Fruit fly (Drosophila melanogaster) whole organism, embryonic: ENCODE results near the gene Lrpprc2.
A peak's percentile ranks its signal among the peaks of the same experiment; 100 is the strongest.

ENCODE experiments used
- ATbp ChIP-seq: fragments of 200-800 bp; sonication (Bioruptor generic); optimal IDR thresholded peaks from 2 replicates; lab custom pipeline; 2017; ENCODE audit warnings: missing biosample characterization, mild to moderate bottlenecking, missing genetic modification characterization, missing genetic modification reagents
- CG10565 ChIP-seq: fragments of 200-800 bp; sonication (Bioruptor generic); optimal IDR thresholded peaks from 3 replicates; lab custom pipeline; 2016; ENCODE audit warnings: missing biosample characterization, mild to moderate bottlenecking, missing genetic modification characterization
- CG11696 ChIP-seq: fragments of 200-800 bp; sonication (Bioruptor generic); IDR thresholded peaks from 2 replicates; pipeline ENCODE4 v1.3.6; 2022; ENCODE audit warnings: missing biosample characterization, missing genetic modification characterization
- CG12104 ChIP-seq: fragments of 200-800 bp; sonication (Bioruptor generic); optimal IDR thresholded peaks from 3 replicates; lab custom pipeline; 2016; ENCODE audit warnings: missing biosample characterization, missing genetic modification characterization
- CG12219 ChIP-seq: fragments of 200-800 bp; sonication (Bioruptor generic); optimal IDR thresholded peaks from 3 replicates; lab custom pipeline; 2018; ENCODE audit warnings: missing biosample characterization, mild to moderate bottlenecking, missing genetic modification characterization
- CG13287 ChIP-seq: fragments of 200-800 bp; sonication (Bioruptor generic); IDR thresholded peaks from 2 replicates; pipeline ENCODE4 v1.3.6; 2022; ENCODE audit warnings: missing biosample characterization, missing genetic modification characterization; ENCODE audit not compliant: partially characterized antibody
- CG14014 ChIP-seq: fragments of 200-800 bp; sonication (Bioruptor generic); IDR thresholded peaks from 2 replicates; pipeline ENCODE4 v1.3.6; 2022; ENCODE audit warnings: missing biosample characterization, missing genetic modification characterization
- CG14710 ChIP-seq: fragments of 200-800 bp; sonication (Bioruptor generic); optimal IDR thresholded peaks from 3 replicates; lab custom pipeline; 2019; ENCODE audit warnings: missing biosample characterization, mild to moderate bottlenecking, missing genetic modification characterization, moderate library complexity
- CG15514 ChIP-seq: fragments of 200-800 bp; sonication (Bioruptor generic); optimal IDR thresholded peaks from 3 replicates; lab custom pipeline; 2017; ENCODE audit warnings: missing biosample characterization, missing genetic modification characterization, mild to moderate bottlenecking, moderate library complexity, missing genetic modification reagents
- CG15696 ChIP-seq: fragments of 200-800 bp; sonication (Bioruptor generic); optimal IDR thresholded peaks from 2 replicates; lab custom pipeline; 2019; ENCODE audit warnings: missing biosample characterization, mild to moderate bottlenecking, missing genetic modification characterization, moderate library complexity
- CG1602 ChIP-seq: fragments of 200-800 bp; sonication (Bioruptor generic); optimal IDR thresholded peaks from 3 replicates; lab custom pipeline; 2016; ENCODE audit warnings: missing biosample characterization, missing genetic modification characterization
- CG17328 ChIP-seq: fragments of 200-800 bp; sonication (Bioruptor generic); IDR thresholded peaks from 2 replicates; pipeline ENCODE4 v1.3.6; 2022; ENCODE audit warnings: missing biosample characterization, missing genetic modification characterization
- CG17359 ChIP-seq: fragments of 200-800 bp; sonication (Bioruptor generic); optimal IDR thresholded peaks from 3 replicates; lab custom pipeline; 2018; ENCODE audit warnings: missing biosample characterization, mild to moderate bottlenecking, missing genetic modification characterization, moderate library complexity
- CG2889 ChIP-seq: fragments of 200-800 bp; sonication (Bioruptor generic); IDR thresholded peaks from 3 replicates; pipeline ENCODE4 v1.3.6; 2022; ENCODE audit warnings: missing biosample characterization, missing genetic modification characterization
- CG30431 ChIP-seq: fragments of 200-800 bp; sonication (Bioruptor generic); optimal IDR thresholded peaks from 2 replicates; lab custom pipeline; 2017; ENCODE audit warnings: missing biosample characterization, missing genetic modification characterization
- CG4360 ChIP-seq: fragments of 200-800 bp; sonication (Bioruptor generic); IDR thresholded peaks from 2 replicates; pipeline ENCODE4 v1.3.6; 2022; ENCODE audit warnings: missing biosample characterization, missing genetic modification characterization
- CG4617 ChIP-seq: fragments of 200-800 bp; sonication (Bioruptor generic); optimal IDR thresholded peaks from 3 replicates; lab custom pipeline; 2016; ENCODE audit warnings: missing biosample characterization, missing genetic modification characterization, borderline replicate concordance
- CG4820 ChIP-seq: fragments of 200-800 bp; sonication (Bioruptor generic); optimal IDR thresholded peaks from 3 replicates; lab custom pipeline; 2016; ENCODE audit warnings: missing biosample characterization, missing genetic modification characterization
- CG7357 ChIP-seq: fragments of 200-800 bp; sonication (Bioruptor generic); IDR thresholded peaks from 3 replicates; pipeline ENCODE4 v1.3.6; 2022; ENCODE audit warnings: missing biosample characterization, missing genetic modification characterization
- CG7745 ChIP-seq: fragments of 200-800 bp; sonication (Bioruptor generic); optimal IDR thresholded peaks from 2 replicates; lab custom pipeline; 2018; ENCODE audit warnings: missing biosample characterization, mild to moderate bottlenecking, missing genetic modification characterization, moderate library complexity
- CG7928 ChIP-seq: fragments of 200-800 bp; sonication (Bioruptor generic); optimal IDR thresholded peaks from 2 replicates; lab custom pipeline; 2017; ENCODE audit warnings: missing biosample characterization, mild to moderate bottlenecking, missing genetic modification characterization
- CG7963 ChIP-seq: fragments of 200-800 bp; sonication (Bioruptor generic); IDR thresholded peaks from 3 replicates; pipeline ENCODE4 v1.3.6; 2022; ENCODE audit warnings: missing biosample characterization, missing genetic modification characterization; ENCODE audit not compliant: partially characterized antibody
- CG8281 ChIP-seq: fragments of 200-800 bp; sonication (Bioruptor generic); optimal IDR thresholded peaks from 2 replicates; lab custom pipeline; 2018; ENCODE audit warnings: missing biosample characterization, mild to moderate bottlenecking, missing genetic modification characterization, moderate library complexity
- CG8478 ChIP-seq: fragments of >200 bp; optimal IDR thresholded peaks from 2 replicates; lab custom pipeline; 2018
- CkIIα-i1 ChIP-seq: fragments of 200-800 bp; sonication (Bioruptor generic); IDR thresholded peaks from 2 replicates; pipeline ENCODE4 v1.3.6; 2022; ENCODE audit warnings: missing biosample characterization, missing genetic modification characterization
- Dad ChIP-seq: fragments of 200-800 bp; sonication (Bioruptor generic); optimal IDR thresholded peaks from 3 replicates; lab custom pipeline; 2016; ENCODE audit warnings: missing biosample characterization, missing genetic modification characterization
- Dfd ChIP-seq, 2 experiments: fragments of >200 bp; optimal IDR thresholded peaks; 2 replicates each; lab custom pipeline; 2017; ENCODE audit warnings: missing biosample characterization in 2 of 2, missing genetic modification characterization in 2 of 2
- Doc3 ChIP-seq: fragments of 200-800 bp; sonication (Bioruptor generic); IDR thresholded peaks from 3 replicates; pipeline ENCODE4 v1.3.6; 2022; ENCODE audit warnings: missing biosample characterization, missing genetic modification characterization; ENCODE audit not compliant: partially characterized antibody
- Hmr ChIP-seq: fragments of 200-800 bp; sonication (Bioruptor generic); optimal IDR thresholded peaks from 3 replicates; lab custom pipeline; 2017; ENCODE audit warnings: mild to moderate bottlenecking, missing biosample characterization, missing genetic modification reagents, missing genetic modification characterization
- Meics ChIP-seq: fragments of 200-800 bp; sonication (Bioruptor generic); optimal IDR thresholded peaks from 2 replicates; lab custom pipeline; 2017; ENCODE audit warnings: missing biosample characterization, mild to moderate bottlenecking, missing genetic modification characterization
- NK7.1 ChIP-seq: fragments of 200-800 bp; sonication (Bioruptor generic); optimal IDR thresholded peaks from 3 replicates; lab custom pipeline; 2016; ENCODE audit warnings: missing biosample characterization, missing genetic modification characterization
- Pdp1 ChIP-seq, 2 experiments: fragments of 200-800 bp; sonication (Bioruptor generic); optimal IDR thresholded peaks; 3 replicates each; lab custom pipeline; 2016; ENCODE audit warnings: missing biosample characterization in 2 of 2, missing genetic modification characterization in 2 of 2, mild to moderate bottlenecking in 1 of 2, moderate library complexity in 1 of 2
- Sry-β ChIP-seq: fragments of 200-800 bp; sonication (Bioruptor generic); optimal IDR thresholded peaks from 2 replicates; lab custom pipeline; 2018; ENCODE audit warnings: missing biosample characterization, mild to moderate bottlenecking, missing genetic modification characterization, moderate library complexity
- chif ChIP-seq, 2 experiments: fragments of 200-800 bp; sonication (Bioruptor generic); optimal IDR thresholded peaks; 3 replicates each; lab custom pipeline; 2016; ENCODE audit warnings: missing biosample characterization in 2 of 2, missing genetic modification characterization in 2 of 2
- dmrt11E ChIP-seq: fragments of 200-800 bp; sonication (Bioruptor generic); optimal IDR thresholded peaks from 3 replicates; lab custom pipeline; 2018; ENCODE audit warnings: missing biosample characterization, mild to moderate bottlenecking, missing genetic modification characterization, moderate library complexity
- eve ChIP-seq, 2 experiments: fragments of >200 bp; optimal IDR thresholded peaks; 2 replicates each; lab custom pipeline; 2017; ENCODE audit warnings: missing biosample characterization in 2 of 2, missing genetic modification characterization in 2 of 2
- fu2 ChIP-seq: fragments of 200-800 bp; sonication (Bioruptor generic); optimal IDR thresholded peaks from 2 replicates; lab custom pipeline; 2016; ENCODE audit warnings: missing biosample characterization, missing genetic modification characterization
- hbn ChIP-seq: fragments of 200-800 bp; sonication (Bioruptor generic); IDR thresholded peaks from 2 replicates; pipeline ENCODE4 v1.3.6; 2022; ENCODE audit warnings: missing biosample characterization, missing genetic modification characterization; ENCODE audit not compliant: partially characterized antibody
- ind ChIP-seq: fragments of 200-800 bp; sonication (Bioruptor generic); optimal IDR thresholded peaks from 3 replicates; lab custom pipeline; 2016; ENCODE audit warnings: missing biosample characterization, missing genetic modification characterization
- ken ChIP-seq: fragments of 200-800 bp; sonication (Bioruptor generic); IDR thresholded peaks from 3 replicates; pipeline ENCODE4 v1.3.6; 2022; ENCODE audit warnings: missing biosample characterization, missing genetic modification characterization
- maf-S ChIP-seq: fragments of 200-800 bp; sonication (Bioruptor generic); optimal IDR thresholded peaks from 2 replicates; lab custom pipeline; 2016; ENCODE audit warnings: missing biosample characterization, missing genetic modification characterization
- nom ChIP-seq: fragments of 200-800 bp; sonication (Bioruptor generic); optimal IDR thresholded peaks from 2 replicates; lab custom pipeline; 2017; ENCODE audit warnings: missing biosample characterization, missing genetic modification characterization, mild to moderate bottlenecking, moderate library complexity, missing genetic modification reagents
- otp ChIP-seq: fragments of 200-800 bp; sonication (Bioruptor generic); IDR thresholded peaks from 3 replicates; pipeline ENCODE4, ENCODE4 v1.3.6; 2022; ENCODE audit warnings: missing biosample characterization, missing genetic modification characterization
- phol ChIP-seq: fragments of 200-800 bp; sonication (Bioruptor generic); optimal IDR thresholded peaks from 3 replicates; lab custom pipeline; 2018; ENCODE audit warnings: missing biosample characterization, mild to moderate bottlenecking, missing genetic modification characterization, moderate library complexity
- rib ChIP-seq: fragments of 200-800 bp; sonication (Bioruptor generic); IDR thresholded peaks from 2 replicates; pipeline ENCODE4 v1.3.6; 2022; ENCODE audit warnings: missing biosample characterization, missing genetic modification characterization
- row ChIP-seq: fragments of 200-800 bp; sonication (Bioruptor generic); IDR thresholded peaks from 3 replicates; pipeline ENCODE4 v1.3.6; 2022; ENCODE audit warnings: missing biosample characterization, missing genetic modification characterization
- sd ChIP-seq: fragments of 200-800 bp; sonication (Bioruptor generic); optimal IDR thresholded peaks from 3 replicates; lab custom pipeline; 2018; ENCODE audit warnings: missing biosample characterization, mild to moderate bottlenecking, missing genetic modification characterization, moderate library complexity
- sisA ChIP-seq: fragments of 200-800 bp; sonication (Bioruptor generic); IDR thresholded peaks from 2 replicates; pipeline ENCODE4 v1.3.6; 2022; ENCODE audit warnings: missing biosample characterization, missing genetic modification characterization
- sob ChIP-seq: fragments of 200-800 bp; sonication (Bioruptor generic); IDR thresholded peaks from 2 replicates; pipeline ENCODE4 v1.3.6; 2022; ENCODE audit warnings: missing biosample characterization, missing genetic modification characterization
- tna ChIP-seq: fragments of 200-800 bp; sonication (Bioruptor generic); IDR thresholded peaks from 2 replicates; pipeline ENCODE4 v1.3.6; 2022; ENCODE audit warnings: missing biosample characterization, missing genetic modification characterization; ENCODE audit not compliant: partially characterized antibody

Gene Lrpprc2

DNA sequence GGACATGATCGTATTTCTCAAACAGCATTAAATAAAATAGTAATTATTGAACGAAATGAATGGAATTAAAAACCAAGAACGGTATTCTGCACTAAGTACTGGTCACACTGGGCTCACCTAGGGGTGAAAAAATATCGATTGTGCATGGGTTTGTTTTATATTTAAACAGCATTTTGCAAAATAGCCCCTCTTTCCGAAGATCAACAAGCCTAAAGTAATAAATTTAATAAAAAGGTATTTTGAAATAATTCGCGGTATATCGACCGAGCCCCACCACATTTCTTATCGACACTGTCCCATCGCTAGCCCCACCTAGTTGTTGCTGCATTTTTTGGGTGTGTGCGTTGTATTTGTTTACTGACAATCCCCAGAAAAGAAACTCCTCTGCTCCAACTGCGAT lies 10.1 kb upstream of the Lrpprc2 start, which contains the start of gene pck (continued):
- TF ChIP-seq Pdp1 (GFP tag; optimal IDR thresholded peaks at IDR 0.05; lab: Kevin White, UChicago): peak; percentile 32 to 76
- TF ChIP-seq sob: peak; percentile 63; the same call in 1 of the 2 replicates
- no peak for TF ChIP-seq NK7.1 (GFP tag; lab: Kevin White, UChicago)
- peak; percentile 41; the same call in 1 of the 2 replicates for TF ChIP-seq hbn (GFP tag; lab: Robert Waterston, UW)
- no peak for TF ChIP-seq CG8478 (lab: Kevin White, UChicago)
- TF ChIP-seq CG7745 (tag; lab: Kevin White, UChicago): no peak
- TF ChIP-seq CG7963 (GFP tag; lab: Robert Waterston, UW): 0 out of 3 replicates have a peak, but pooled peaks have one; percentile 40
- TF ChIP-seq tna (GFP tag; lab: Robert Waterston, UW): no peak
- peak; percentile 52 for TF ChIP-seq CG17359 (tag; lab: Kevin White, UChicago)
- peak; percentile 6 for TF ChIP-seq CG30431 (GFP tag; lab: Kevin White, UChicago)
- TF ChIP-seq CkIIα-i1 (GFP tag; lab: Robert Waterston, UW): no peak
- TF ChIP-seq maf-S (GFP tag; lab: Kevin White, UChicago): peak; percentile 72
- peak; percentile 83 for TF ChIP-seq CG15514 (GFP tag; lab: Kevin White, UChicago)
- peak; percentile 75 for TF ChIP-seq CG14710 (tag; lab: Kevin White, UChicago)
- peak; percentile 44 for TF ChIP-seq fu2 (GFP tag; lab: Kevin White, UChicago)
- TF ChIP-seq CG2889 (GFP tag; lab: Robert Waterston, UW): 0 out of 3 replicates have a peak, but pooled peaks have one; percentile 61
- TF ChIP-seq Doc3 (GFP tag; lab: Robert Waterston, UW): peak; percentile 35; the same call in 1 of the 3 replicates
- TF ChIP-seq row: peak; percentile 74
- TF ChIP-seq Dfd (GFP tag; optimal IDR thresholded peaks at IDR 0.05; lab: Kevin White, UChicago): no peak
- TF ChIP-seq CG8281 (tag; lab: Kevin White, UChicago): no peak
- TF ChIP-seq CG17328 (GFP tag; lab: Robert Waterston, UW): peak; percentile 70
- peak; percentile 65 for TF ChIP-seq CG13287 (GFP tag; lab: Robert Waterston, UW)
- peak; percentile 32; the same call in 1 of the 2 replicates for TF ChIP-seq CG4360 (GFP tag; lab: Robert Waterston, UW)
- TF ChIP-seq ken (GFP tag; lab: Robert Waterston, UW): peak; percentile 73
- no peak for TF ChIP-seq rib (GFP tag; lab: Robert Waterston, UW)
- no peak for TF ChIP-seq CG14014
- peak; percentile 59 for TF ChIP-seq CG1602 (GFP tag; lab: Kevin White, UChicago)
- peak; percentile 22; the same call in 1 of the 2 replicates for TF ChIP-seq CG11696
- no peak for TF ChIP-seq Sry-β (GFP tag; lab: Kevin White, UChicago)
- peak; percentile 64 for TF ChIP-seq CG4820 (GFP tag; lab: Kevin White, UChicago)
- peak; percentile 81 for TF ChIP-seq CG4617 (GFP tag; lab: Kevin White, UChicago)
- peak; percentile 8 for TF ChIP-seq CG7928 (GFP tag; lab: Kevin White, UChicago)
- TF ChIP-seq CG7357 (GFP tag; lab: Robert Waterston, UW): peak; percentile 20; the same call in 1 of the 3 replicates
- TF ChIP-seq nom: peak; percentile 13
- TF ChIP-seq ATbp (GFP tag; lab: Kevin White, UChicago): peak; percentile 37
- TF ChIP-seq CG12104 (GFP tag; lab: Kevin White, UChicago): no peak
- peak; percentile 34 for TF ChIP-seq Meics
- no peak for TF ChIP-seq CG10565 (GFP tag; lab: Kevin White, UChicago)
- TF ChIP-seq phol: peak; percentile 53
- TF ChIP-seq Dad (GFP tag; lab: Kevin White, UChicago): peak; percentile 62
- TF ChIP-seq sisA (GFP tag; lab: Robert Waterston, UW): peak; percentile 70
- peak; percentile 59 for TF ChIP-seq CG15696 (tag; lab: Kevin White, UChicago)
- peak; percentile 65 for TF ChIP-seq dmrt11E
- peak; percentile 56 for TF ChIP-seq sd (tag; lab: Kevin White, UChicago)
- no peak for TF ChIP-seq otp (GFP tag; lab: Robert Waterston, UW)
- no peak for TF ChIP-seq eve (GFP tag; optimal IDR thresholded peaks at IDR 0.05; lab: Kevin White, UChicago)
- TF ChIP-seq ind (GFP tag; lab: Kevin White, UChicago): peak; percentile 74
- peak in 1 of 2 experiments; percentile 64 for TF ChIP-seq chif (GFP tag; optimal IDR thresholded peaks at IDR 0.05; lab: Kevin White, UChicago)
- no peak for TF ChIP-seq CG12219 (GFP tag; lab: Kevin White, UChicago)
- peak; percentile 51 for TF ChIP-seq Hmr (GFP tag; lab: Kevin White, UChicago)
